Worm (Caenorhabditis elegans): Measurements from ENCODE around the gene M05D6.2.

DNA sequence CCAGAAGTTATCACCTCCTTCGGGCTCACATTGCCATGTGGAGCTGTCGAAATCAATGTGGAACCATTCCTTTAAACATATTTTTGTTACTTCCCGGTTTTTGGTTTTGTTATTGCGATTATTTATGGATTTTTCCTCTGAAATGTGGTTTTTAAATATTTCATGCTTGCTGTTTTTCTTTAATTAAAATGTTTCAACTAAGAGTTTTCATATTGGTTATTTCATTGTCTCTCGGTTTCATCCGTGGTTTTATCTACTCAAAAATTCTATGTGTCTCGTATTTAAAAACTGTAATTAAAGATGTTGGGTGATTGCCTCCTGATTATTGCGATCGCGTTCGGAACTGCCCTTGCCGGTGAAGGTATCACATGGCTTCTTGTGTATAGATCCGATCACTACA lies 1.0 kb upstream of the M05D6.2 start, which contains the start of gene F22B5.10:
- TF ChIP-seq snpc-4 (tag; optimal IDR thresholded peaks at IDR 0.05) (no peak), unc-39 (tag; optimal IDR thresholded peaks at IDR 0.05) (no peak)
